Worm (Caenorhabditis elegans) whole organism, early embryonic: ENCODE results near the gene sup-18.

ENCODE experiments used
- B0310.2 ChIP-seq: sonication (generic microtip); optimal IDR thresholded peaks from 2 replicates; lab custom pipeline; 2016; ENCODE audit warnings: mild to moderate bottlenecking, missing genetic modification characterization, missing compliant biosample characterization
- aly-1 ChIP-seq: sonication (generic microtip); optimal IDR thresholded peaks from 2 replicates; lab custom pipeline; 2016; ENCODE audit warnings: missing genetic modification characterization, missing compliant biosample characterization
- ama-1 ChIP-seq: fragments of 150-350 bp; optimal IDR thresholded peaks from 2 replicates; lab custom pipeline; 2014
- ceh-36 ChIP-seq: sonication (generic microtip); optimal IDR thresholded peaks from 2 replicates; lab custom pipeline; 2016; ENCODE audit warnings: missing genetic modification characterization, inconsistent platforms, missing compliant biosample characterization
- flt-1 ChIP-seq: fragments of 200-800 bp; sonication (Bioruptor generic); IDR thresholded peaks from 2 replicates; pipeline ENCODE4 v1.3.6; 2022; ENCODE audit warnings: missing genetic modification characterization, missing compliant biosample characterization
- hmg-4 ChIP-seq: fragments of 200-800 bp; sonication (Bioruptor generic); optimal IDR thresholded peaks from 2 replicates; lab custom pipeline; 2018; ENCODE audit warnings: mild to moderate bottlenecking, missing genetic modification characterization, missing compliant biosample characterization
- hnd-1 ChIP-seq: sonication (generic microtip); optimal IDR thresholded peaks from 2 replicates; lab custom pipeline; 2016; ENCODE audit warnings: missing genetic modification characterization, missing compliant biosample characterization
- tbx-11 ChIP-seq: fragments of 200-800 bp; sonication (Bioruptor generic); IDR thresholded peaks from 2 replicates; pipeline ENCODE4 v1.3.6; 2022; ENCODE audit warnings: missing genetic modification characterization, missing compliant biosample characterization
- tbx-37 ChIP-seq: fragments of 200-800 bp; sonication (Bioruptor generic); conservative IDR thresholded peaks from 2 replicates; pipeline ENCODE4 v1.3.6; 2022; ENCODE audit warnings: missing genetic modification reagents, missing genetic modification characterization, missing compliant biosample characterization

ce11 chrIII:7882900-7883299 is 4.2 kb upstream of the sup-18 start, which contains the start of gene ZK688.9:
- TF ChIP-seq flt-1 (no peak), B0310.2 (tag; lab: Kevin White, UChicago) (no peak), ama-1 (lab: Kevin White, UChicago) (no peak), hnd-1 (tag; lab: Kevin White, UChicago) (no peak), hmg-4 (GFP tag; lab: Kevin White, UChicago) (no peak), tbx-11 (GFP tag; lab: Robert Waterston, UW) (no peak), tbx-37 (GFP tag; lab: Robert Waterston, UW) (no peak), aly-1 (no peak), ceh-36 (tag; lab: Kevin White, UChicago) (no peak)
